Fruit fly (Drosophila melanogaster): Measurements from ENCODE around the gene CG4842.
A peak's percentile ranks its signal among the peaks of the same experiment; 100 is the strongest.

The CG4842 gene

DNA sequence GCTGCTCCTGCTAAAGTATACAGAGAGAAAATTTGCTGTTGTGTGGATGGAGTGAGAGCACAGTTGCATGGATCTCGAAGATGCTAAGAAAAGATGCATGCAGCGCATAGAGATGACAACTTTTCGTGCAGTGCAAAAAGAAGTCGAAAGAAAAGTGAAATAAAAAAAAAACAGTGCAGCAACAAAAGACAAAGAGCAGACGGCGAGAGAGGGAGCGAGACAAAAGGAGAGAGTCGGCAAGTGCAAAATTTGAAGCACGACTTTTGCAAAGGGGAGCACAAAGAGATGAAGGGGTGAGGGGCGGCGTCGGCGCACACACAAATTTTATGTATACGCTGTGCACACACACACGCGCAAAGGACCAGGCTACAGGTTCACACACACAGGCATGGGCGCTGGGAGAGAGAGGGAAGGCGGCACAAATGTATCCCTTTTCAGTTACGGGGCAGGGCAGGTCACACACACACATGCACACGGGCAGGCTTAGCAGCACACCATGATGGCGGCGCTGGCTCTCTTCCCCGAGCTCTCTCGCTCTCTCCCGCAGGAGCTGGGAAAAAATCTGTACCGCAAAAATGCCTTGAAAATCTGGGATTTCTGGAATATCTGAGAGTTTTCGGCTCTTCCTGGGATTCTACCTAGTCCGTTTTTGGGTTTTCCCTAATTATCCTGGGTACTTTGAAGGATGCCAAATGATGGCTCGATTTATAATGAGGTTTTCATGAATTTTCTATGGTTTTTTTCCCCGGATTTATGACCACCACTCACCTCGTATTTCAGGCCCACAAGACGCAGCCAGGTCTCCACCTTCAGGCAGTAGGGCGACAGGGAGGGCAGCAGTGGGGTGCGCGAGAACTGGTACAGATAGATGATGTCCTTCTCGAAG, 42.3 kb downstream of the CG4842 start:
- TF ChIP-seq achi (GFP tag; optimal IDR thresholded peaks at IDR 0.05): peak; percentile 85
- peak; percentile 65 for TF ChIP-seq Eip93F (GFP tag; optimal IDR thresholded peaks at IDR 0.05)
- peak; percentile 87 for TF ChIP-seq CG6163 (GFP tag; IDR thresholded peaks at IDR 0.05)
- TF ChIP-seq CG34406 (GFP tag; optimal IDR thresholded peaks at IDR 0.05): peak; percentile 83
- TF ChIP-seq fd85E (GFP tag; optimal IDR thresholded peaks at IDR 0.05): peak; percentile 47
- TF ChIP-seq Hr38 (GFP tag; optimal IDR thresholded peaks at IDR 0.05): no peak
- TF ChIP-seq CG32006 (GFP tag; optimal IDR thresholded peaks at IDR 0.05): peak; percentile 89
- peak; percentile 94 for TF ChIP-seq svp (GFP tag)
- TF ChIP-seq CG3032 (tag; optimal IDR thresholded peaks at IDR 0.05): peak; percentile 73
- peak; percentile 83 for TF ChIP-seq CG1621 (tag; optimal IDR thresholded peaks at IDR 0.05)
- peak; percentile 84 for TF ChIP-seq fd59A (GFP tag; optimal IDR thresholded peaks at IDR 0.05)
- TF ChIP-seq Eip78C (GFP tag): peak; percentile 97
- TF ChIP-seq CG8632 (GFP tag; optimal IDR thresholded peaks at IDR 0.05): peak; percentile 82
- peak; percentile 85 for TF ChIP-seq lz (GFP tag; optimal IDR thresholded peaks at IDR 0.05)
- TF ChIP-seq CG11902 (GFP tag; optimal IDR thresholded peaks at IDR 0.05): peak; percentile 69
- peak; percentile 59 for TF ChIP-seq CG6854 (GFP tag; optimal IDR thresholded peaks at IDR 0.05)
- TF ChIP-seq CG3919 (GFP tag; optimal IDR thresholded peaks at IDR 0.05): peak; percentile 87
- TF ChIP-seq fkh (GFP tag; optimal IDR thresholded peaks at IDR 0.05): no peak
- peak; percentile 91 for TF ChIP-seq CG31627 (GFP tag; optimal IDR thresholded peaks at IDR 0.05)
- peak; percentile 73 for TF ChIP-seq eg (GFP tag; IDR thresholded peaks at IDR 0.05)
- peak; percentile 78 to 79 for TF ChIP-seq salr (GFP tag; optimal IDR thresholded peaks at IDR 0.05)
- TF ChIP-seq CG9139 (GFP tag; optimal IDR thresholded peaks at IDR 0.05): peak; percentile 69
- peak; percentile 92 for TF ChIP-seq Hr39 (GFP tag; optimal IDR thresholded peaks at IDR 0.05)
- TF ChIP-seq OdsH (GFP tag; optimal IDR thresholded peaks at IDR 0.05): peak; percentile 80
- TF ChIP-seq dsx (GFP tag; optimal IDR thresholded peaks at IDR 0.05; ENCODE audit: poor library complexity, severe bottlenecking): peak; percentile 82
- peak; percentile 84 for TF ChIP-seq Eip75B (GFP tag; optimal IDR thresholded peaks at IDR 0.05)
- TF ChIP-seq CG6792 (GFP tag; optimal IDR thresholded peaks at IDR 0.05): peak; percentile 78
- TF ChIP-seq esn (GFP tag; optimal IDR thresholded peaks at IDR 0.05): peak; percentile 91
- peak; percentile 71 for TF ChIP-seq CG6276 (GFP tag; optimal IDR thresholded peaks at IDR 0.05)
- TF ChIP-seq CG7368 (GFP tag; optimal IDR thresholded peaks at IDR 0.05): peak; percentile 84
- no peak for TF ChIP-seq CG4318 (GFP tag; optimal IDR thresholded peaks at IDR 0.05)
- TF ChIP-seq Blimp-1 (GFP tag; optimal IDR thresholded peaks at IDR 0.05): peak; percentile 92
- TF ChIP-seq ss (GFP tag; optimal IDR thresholded peaks at IDR 0.05): peak; percentile 86 to 88
- TF ChIP-seq net (GFP tag; optimal IDR thresholded peaks at IDR 0.05): peak; percentile 89
- TF ChIP-seq CG8319 (GFP tag; optimal IDR thresholded peaks at IDR 0.05): peak; percentile 43
- peak; percentile 78 for TF ChIP-seq spab (GFP tag; optimal IDR thresholded peaks at IDR 0.05)
- peak; percentile 89 for TF ChIP-seq pdm3 (GFP tag; optimal IDR thresholded peaks at IDR 0.05)
- TF ChIP-seq CG10669 (GFP tag; optimal IDR thresholded peaks at IDR 0.05): peak; percentile 88
- TF ChIP-seq acj6 (GFP tag; optimal IDR thresholded peaks at IDR 0.05): peak; percentile 87
- peak; percentile 81 for TF ChIP-seq CG8119 (GFP tag; IDR thresholded peaks at IDR 0.05)
- peak; percentile 70 for TF ChIP-seq CG15336 (GFP tag; IDR thresholded peaks at IDR 0.05)
- TF ChIP-seq Sox15 (GFP tag; optimal IDR thresholded peaks at IDR 0.05): peak; percentile 70
- TF ChIP-seq Lpt (GFP tag; optimal IDR thresholded peaks at IDR 0.05): peak; percentile 85
- TF ChIP-seq dac (GFP tag; optimal IDR thresholded peaks at IDR 0.05): peak; percentile 87
- peak; percentile 46 for TF ChIP-seq CG11762 (GFP tag; optimal IDR thresholded peaks at IDR 0.05; ENCODE audit: insufficient read depth)
- TF ChIP-seq topi (GFP tag; optimal IDR thresholded peaks at IDR 0.05): peak; percentile 84
- TF ChIP-seq CG10631 (GFP tag; optimal IDR thresholded peaks at IDR 0.05): peak; percentile 85
- TF ChIP-seq Ets21C (GFP tag; optimal IDR thresholded peaks at IDR 0.05): peak; percentile 82
- peak; percentile 97 for TF ChIP-seq Sox14 (GFP tag; optimal IDR thresholded peaks at IDR 0.05)
- peak; percentile 90 for TF ChIP-seq Sox102F (GFP tag; optimal IDR thresholded peaks at IDR 0.05)
